Worm (Caenorhabditis elegans): Measurements from ENCODE around the gene srh-21.

DNA sequence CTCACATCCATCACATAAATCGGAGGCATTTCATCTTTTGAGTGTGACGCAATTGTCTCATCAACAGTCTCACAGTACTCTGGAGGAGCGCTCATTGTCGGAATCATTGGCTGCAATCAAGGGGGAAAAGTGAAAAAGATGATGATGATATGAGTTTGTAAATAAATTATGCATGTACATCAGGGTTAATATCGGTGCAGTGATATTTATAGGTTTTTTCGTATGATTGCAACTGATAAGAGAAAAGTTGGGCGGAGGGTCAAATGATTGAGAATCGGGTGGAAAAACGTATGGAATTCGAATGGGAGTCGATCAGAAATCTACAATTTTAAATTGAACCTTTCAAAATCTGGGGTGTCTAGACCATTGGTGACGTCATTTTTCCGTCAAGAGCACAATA, 11.6 kb upstream of the srh-21 start, which contains the start of gene H23N18.6:
- TF ChIP-seq nhr-23 (tag; optimal IDR thresholded peaks at IDR 0.05) (no peak), nhr-11 (tag; optimal IDR thresholded peaks at IDR 0.05) (no peak), lin-15B (tag; optimal IDR thresholded peaks at IDR 0.05) (no peak), jun-1 (tag; optimal IDR thresholded peaks at IDR 0.05) (no peak), nhr-28 (tag; optimal IDR thresholded peaks at IDR 0.05) (no peak), unc-62 (GFP tag; optimal IDR thresholded peaks at IDR 0.05) (no peak), pha-4 (tag; optimal IDR thresholded peaks at IDR 0.05) (no peak), tbx-2 (tag; optimal IDR thresholded peaks at IDR 0.05) (no peak), R02D3.7 (tag; optimal IDR thresholded peaks at IDR 0.05) (no peak), ceh-82 (tag; optimal IDR thresholded peaks at IDR 0.05) (no peak), fkh-10 (GFP tag; optimal IDR thresholded peaks at IDR 0.05) (no peak), ZK546.5 (tag; optimal IDR thresholded peaks at IDR 0.05) (no peak), nhr-77 (tag; optimal IDR thresholded peaks at IDR 0.05) (no peak)
